Worm (Caenorhabditis elegans): ENCODE data around the gene R08F11.7.

DNA sequence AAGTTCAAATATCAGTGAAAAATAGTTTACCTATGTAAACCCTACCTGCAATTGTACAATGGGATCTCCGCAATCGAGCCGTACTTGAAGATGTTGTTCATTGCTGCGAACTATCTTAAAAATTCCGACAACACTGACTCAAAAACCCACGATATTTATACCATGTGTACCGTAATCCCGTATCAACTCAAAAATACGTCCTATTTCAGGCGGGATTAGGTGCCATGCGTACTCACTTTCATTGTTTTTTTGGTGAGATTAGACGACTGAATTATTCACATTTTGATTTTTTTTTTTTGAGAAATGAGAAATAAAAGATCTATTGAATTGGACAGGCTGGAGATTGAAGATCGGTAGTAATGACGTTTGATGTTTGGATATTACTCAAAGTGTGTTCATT, 10.5 kb downstream of the R08F11.7 start, which contains the start of gene srt-30:
- TF ChIP-seq aly-2 (tag; optimal IDR thresholded peaks at IDR 0.05) (no peak), nhr-11 (tag; optimal IDR thresholded peaks at IDR 0.05) (no peak), nhr-28 (tag; optimal IDR thresholded peaks at IDR 0.05) (no peak), unc-86 (tag; optimal IDR thresholded peaks at IDR 0.05) (no peak), unc-130 (tag; optimal IDR thresholded peaks at IDR 0.05) (no peak), unc-30 (tag; optimal IDR thresholded peaks at IDR 0.05) (no peak), nhr-19 (GFP tag; conservative IDR thresholded peaks at IDR 0.05) (no peak)
